Worm (Caenorhabditis elegans): ENCODE data around the gene rev-3.

The rev-3 gene

ce11 chrIII:5769726-5770235, 20.7 kb downstream of the rev-3 start, which contains the start of gene cutl-23 (continued):
- no peak for TF ChIP-seq unc-55 (GFP tag; optimal IDR thresholded peaks at IDR 0.05)
- no peak for TF ChIP-seq hlh-8 (tag; optimal IDR thresholded peaks at IDR 0.05)
- TF ChIP-seq nfya-1 (tag; optimal IDR thresholded peaks at IDR 0.05) = peak; percentile 23
- TF ChIP-seq ceh-22 (tag; optimal IDR thresholded peaks at IDR 0.05) = no peak
- TF ChIP-seq pha-2 (tag; optimal IDR thresholded peaks at IDR 0.05) = peak; percentile 26
- TF ChIP-seq ztf-16 (tag; optimal IDR thresholded peaks at IDR 0.05) = peak; percentile 61
- TF ChIP-seq fkh-10 (GFP tag; optimal IDR thresholded peaks at IDR 0.05) = no peak
- peak; percentile 50 for TF ChIP-seq ets-4 (tag; optimal IDR thresholded peaks at IDR 0.05)
- peak; percentile 80 for TF ChIP-seq hlh-6 (tag; optimal IDR thresholded peaks at IDR 0.05)
- no peak for TF ChIP-seq unc-86 (tag; optimal IDR thresholded peaks at IDR 0.05)
- no peak for TF ChIP-seq ceh-18 (tag; optimal IDR thresholded peaks at IDR 0.05)
- peak; percentile 5; the same call in 1 of the 2 replicates for TF ChIP-seq sox-2 (GFP tag; IDR thresholded peaks at IDR 0.05)
- peak; percentile 42 for TF ChIP-seq ceh-48 (tag; optimal IDR thresholded peaks at IDR 0.05)
- peak; percentile 9; the same call in 1 of the 2 replicates for TF ChIP-seq ceh-45 (GFP tag; IDR thresholded peaks at IDR 0.05)
- TF ChIP-seq npax-4 (tag; optimal IDR thresholded peaks at IDR 0.05) = no peak
- peak; percentile 50 for TF ChIP-seq ceh-31 (tag; optimal IDR thresholded peaks at IDR 0.05)
- TF ChIP-seq zip-5 (tag; optimal IDR thresholded peaks at IDR 0.05) = no peak
- TF ChIP-seq odd-2 (tag; optimal IDR thresholded peaks at IDR 0.05) = no peak
- TF ChIP-seq fkh-6 (tag; optimal IDR thresholded peaks at IDR 0.05) = peak; percentile 33
- peak; percentile 11 for TF ChIP-seq ceh-34 (tag; optimal IDR thresholded peaks at IDR 0.05)
- 0 out of 2 replicates have a peak, but pooled peaks have one; percentile 16 for TF ChIP-seq unc-3 (GFP tag; conservative IDR thresholded peaks at IDR 0.05)
- TF ChIP-seq unc-3 (tag; optimal IDR thresholded peaks at IDR 0.05) = no peak
- TF ChIP-seq pqm-1 (tag; optimal IDR thresholded peaks at IDR 0.05) = no peak
- TF ChIP-seq fax-1 (tag; optimal IDR thresholded peaks at IDR 0.05) = peak; percentile 22
- TF ChIP-seq elt-4 (tag; optimal IDR thresholded peaks at IDR 0.05) = no peak
- peak; percentile 59 for TF ChIP-seq che-1 (tag; optimal IDR thresholded peaks at IDR 0.05)
- TF ChIP-seq ttx-3 (tag; optimal IDR thresholded peaks at IDR 0.05) = no peak
- TF ChIP-seq nhr-11 (tag; optimal IDR thresholded peaks at IDR 0.05) = no peak

- TF ChIP-seq Y22D7AL.16 (tag; optimal IDR thresholded peaks at IDR 0.05) (no peak), mec-3 (tag; optimal IDR thresholded peaks at IDR 0.05; ENCODE audit: borderline replicate concordance) (no peak), lim-6 (tag; optimal IDR thresholded peaks at IDR 0.05) (no peak), K09A11.1 (tag; optimal IDR thresholded peaks at IDR 0.05; ENCODE audit: insufficient read depth) (no peak), syd-9 (tag; optimal IDR thresholded peaks at IDR 0.05) (no peak), C38D4.7 (GFP tag; optimal IDR thresholded peaks at IDR 0.05) (no peak), ceh-14 (tag; optimal IDR thresholded peaks at IDR 0.05) (no peak), fax-1 (tag; optimal IDR thresholded peaks at IDR 0.05) (no peak), ceh-2 (tag; optimal IDR thresholded peaks at IDR 0.05) (no peak), hlh-6 (tag; optimal IDR thresholded peaks at IDR 0.05) (no peak), ceh-30 (tag; optimal IDR thresholded peaks at IDR 0.05) (no peak), tbx-7 (tag; optimal IDR thresholded peaks at IDR 0.05) (no peak), F13H6.1 (tag; optimal IDR thresholded peaks at IDR 0.05) (no peak), ceh-48 (tag; optimal IDR thresholded peaks at IDR 0.05) (no peak), rnt-1 (tag; optimal IDR thresholded peaks at IDR 0.05) (no peak), unc-42 (tag; optimal IDR thresholded peaks at IDR 0.05) (no peak), hlh-15 (tag; optimal IDR thresholded peaks at IDR 0.05) (no peak), nfya-1 (tag; optimal IDR thresholded peaks at IDR 0.05) (no peak), ets-4 (tag; optimal IDR thresholded peaks at IDR 0.05) (no peak), hlh-13 (GFP tag; optimal IDR thresholded peaks at IDR 0.05) (no peak)
These were observed 26.5 kb downstream of the rev-3 start for ce11 chrIII:5763988-5764387.
